Worm (Caenorhabditis elegans): ENCODE measurements around the gene unc-130.

The unc-130 gene

ce11 chrII:11261173-11261572 is 20.6 kb upstream of the unc-130 start, which contains the start of gene T05B9.1:
TSS of gene T05B9.1 (minus strand) at chrII:11261192.
- TF ChIP-seq lag-1 (GFP tag; IDR thresholded peaks at IDR 0.05) (no peak), hlh-12 (tag; optimal IDR thresholded peaks at IDR 0.05) (no peak), ceh-100 (GFP tag; IDR thresholded peaks at IDR 0.05) (no peak), egrh-3 (GFP tag; IDR thresholded peaks at IDR 0.05) (no peak), hmg-20 (GFP tag; IDR thresholded peaks at IDR 0.05) (no peak), dpl-1 (GFP tag; optimal IDR thresholded peaks at IDR 0.05) (no peak), aptf-2 (GFP tag; conservative IDR thresholded peaks at IDR 0.05) (no peak), mxl-1 (tag; optimal IDR thresholded peaks at IDR 0.05) (no peak), F23B12.7 (tag; optimal IDR thresholded peaks at IDR 0.05; ENCODE audit: insufficient read depth) (no peak), dox-1 (GFP tag; IDR thresholded peaks at IDR 0.05) (0 out of 2 replicates have a peak, but pooled peaks have one; percentile 6), madf-3 (GFP tag; IDR thresholded peaks at IDR 0.05) (peak; percentile 95), aptf-3 (GFP tag; IDR thresholded peaks at IDR 0.05) (no peak), lsl-1 (GFP tag; optimal IDR thresholded peaks at IDR 0.05) (peak; percentile 81), hmg-1.2 (GFP tag; IDR thresholded peaks at IDR 0.05) (no peak), Y67H2A.10 (GFP tag; conservative IDR thresholded peaks at IDR 0.05) (no peak), chd-7 (tag; optimal IDR thresholded peaks at IDR 0.05) (no peak), K11D2.4 (GFP tag; IDR thresholded peaks at IDR 0.05) (no peak), somi-1 (GFP tag; optimal IDR thresholded peaks at IDR 0.05) (no peak), lsy-27 (tag; optimal IDR thresholded peaks at IDR 0.05; ENCODE audit: borderline replicate concordance, insufficient read depth) (no peak), ekl-4 (GFP tag; IDR thresholded peaks at IDR 0.05) (no peak), rpc-1 (optimal IDR thresholded peaks at IDR 0.05) (no peak), rpc-1 (tag; optimal IDR thresholded peaks at IDR 0.05) (no peak), sea-2 (GFP tag; IDR thresholded peaks at IDR 0.05) (no peak), nfya-2 (GFP tag; IDR thresholded peaks at IDR 0.05) (no peak), Y79H2A.3 (GFP tag; conservative IDR thresholded peaks at IDR 0.05) (no peak), F57C9.4 (tag; optimal IDR thresholded peaks at IDR 0.05) (no peak), attf-6 (GFP tag; IDR thresholded peaks at IDR 0.05) (no peak), efl-1 (GFP tag; optimal IDR thresholded peaks at IDR 0.05) (peak; percentile 38), gei-17 (GFP tag; optimal IDR thresholded peaks at IDR 0.05) (no peak), madf-8 (GFP tag; conservative IDR thresholded peaks at IDR 0.05) (no peak), hsf-1 (GFP tag; IDR thresholded peaks at IDR 0.05) (no peak), ets-4 (GFP tag; optimal IDR thresholded peaks at IDR 0.05) (no peak), F37B4.10 (GFP tag; IDR thresholded peaks at IDR 0.05) (no peak), ztf-6 (GFP tag; IDR thresholded peaks at IDR 0.05) (no peak)

- no peak for TF ChIP-seq ceh-40 (GFP tag; IDR thresholded peaks at IDR 0.05)
- TF ChIP-seq ztf-28 (GFP tag; IDR thresholded peaks at IDR 0.05), result no peak
- TF ChIP-seq ceh-91 (GFP tag; IDR thresholded peaks at IDR 0.05), result no peak
- TF ChIP-seq C06A6.2 (GFP tag; conservative IDR thresholded peaks at IDR 0.05), result no peak
- no peak for TF ChIP-seq akir-1 (GFP tag; optimal IDR thresholded peaks at IDR 0.05)
- no peak for TF ChIP-seq D2030.7 (GFP tag; IDR thresholded peaks at IDR 0.05)
- no peak for TF ChIP-seq pbrm-1 (GFP tag; IDR thresholded peaks at IDR 0.05)
- TF ChIP-seq F55B11.4 (tag; optimal IDR thresholded peaks at IDR 0.05; ENCODE audit: borderline replicate concordance, insufficient read depth), result no peak
- no peak for TF ChIP-seq egl-44 (GFP tag; IDR thresholded peaks at IDR 0.05)
- no peak for TF ChIP-seq ets-4 (GFP tag; optimal IDR thresholded peaks at IDR 0.05)
Measured at ce11 chrII:11268822-11269221, 12.9 kb upstream of the unc-130 start, which contains the start of gene cut-1. TSS of gene cut-1 (plus strand) at chrII:11269122.

Measured in whole organism, young adult.